Worm (Caenorhabditis elegans): ENCODE measurements around the gene alh-10.

- TF ChIP-seq F52B5.7 (tag; optimal IDR thresholded peaks at IDR 0.05) (no peak), zfh-2 (GFP tag; conservative IDR thresholded peaks at IDR 0.05) (no peak), ama-1 (optimal IDR thresholded peaks at IDR 0.05) (no peak), ama-1 (GFP tag; optimal IDR thresholded peaks at IDR 0.05) (no peak), let-526 (GFP tag; IDR thresholded peaks at IDR 0.05) (no peak), F33H1.4 (GFP tag; IDR thresholded peaks at IDR 0.05) (no peak), egl-18 (GFP tag; IDR thresholded peaks at IDR 0.05) (no peak), pha-4 (tag; optimal IDR thresholded peaks at IDR 0.05) (no peak), madf-10 (tag; optimal IDR thresholded peaks at IDR 0.05) (no peak), ztf-6 (GFP tag; IDR thresholded peaks at IDR 0.05) (no peak), unc-62 (GFP tag; optimal IDR thresholded peaks at IDR 0.05) (no peak), aptf-3 (GFP tag; IDR thresholded peaks at IDR 0.05) (no peak), hlh-12 (tag; optimal IDR thresholded peaks at IDR 0.05) (no peak)
Observed at ce11 chrX:7096349-7096748, 47.1 kb downstream of the alh-10 start, which contains the start of gene C36B7.5.
